Fruit fly (Drosophila melanogaster) whole organism, embryonic: ENCODE data around the gene Cdk1.

Experiments used
- CG10147 ChIP-seq: fragments of 200-800 bp; sonication (Bioruptor generic); optimal IDR thresholded peaks from 2 replicates; lab custom pipeline; 2019; ENCODE audit warnings: missing biosample characterization, mild to moderate bottlenecking, missing genetic modification characterization, moderate library complexity
- CG10654 ChIP-seq: fragments of 200-800 bp; sonication (Bioruptor generic); optimal IDR thresholded peaks from 2 replicates; lab custom pipeline; 2016; ENCODE audit warnings: missing biosample characterization, missing genetic modification characterization
- CG11398 ChIP-seq: fragments of 200-800 bp; sonication (Bioruptor generic); optimal IDR thresholded peaks from 2 replicates; lab custom pipeline; 2016; ENCODE audit warnings: missing biosample characterization, missing genetic modification characterization
- CG11560 ChIP-seq: fragments of 200-800 bp; sonication (Bioruptor generic); IDR thresholded peaks from 3 replicates; pipeline ENCODE4 v1.3.6; 2022; ENCODE audit warnings: missing biosample characterization, missing genetic modification characterization
- CG13287 ChIP-seq: fragments of 200-800 bp; sonication (Bioruptor generic); IDR thresholded peaks from 2 replicates; pipeline ENCODE4 v1.3.6; 2022; ENCODE audit warnings: missing biosample characterization, missing genetic modification characterization; ENCODE audit not compliant: partially characterized antibody
- CG14441 ChIP-seq: fragments of 200-800 bp; sonication (Bioruptor generic); IDR thresholded peaks from 2 replicates; pipeline ENCODE4 v1.3.6; 2022; ENCODE audit warnings: missing biosample characterization, missing genetic modification characterization
- CG14710 ChIP-seq: fragments of 200-800 bp; sonication (Bioruptor generic); optimal IDR thresholded peaks from 3 replicates; lab custom pipeline; 2019; ENCODE audit warnings: missing biosample characterization, mild to moderate bottlenecking, missing genetic modification characterization, moderate library complexity
- CG1603 ChIP-seq: fragments of 200-800 bp; sonication (Bioruptor generic); optimal IDR thresholded peaks from 2 replicates; lab custom pipeline; 2019; ENCODE audit warnings: missing biosample characterization, mild to moderate bottlenecking, missing genetic modification characterization, moderate library complexity
- CG17361 ChIP-seq: fragments of 200-800 bp; sonication (Bioruptor generic); IDR thresholded peaks from 3 replicates; pipeline ENCODE4 v1.3.6; 2022; ENCODE audit warnings: missing biosample characterization, missing genetic modification characterization
- CG17612 ChIP-seq: fragments of 200-800 bp; sonication (Bioruptor generic); IDR thresholded peaks from 2 replicates; pipeline ENCODE4 v1.3.6; 2022; ENCODE audit warnings: missing biosample characterization, missing genetic modification characterization
- CG17802 ChIP-seq: fragments of 200-800 bp; sonication (Bioruptor generic); optimal IDR thresholded peaks from 2 replicates; lab custom pipeline; 2018; ENCODE audit warnings: missing biosample characterization, mild to moderate bottlenecking, missing genetic modification characterization, moderate library complexity
- CG1792 ChIP-seq: fragments of 200-800 bp; sonication (Bioruptor generic); optimal IDR thresholded peaks from 2 replicates; lab custom pipeline; 2016; ENCODE audit warnings: missing biosample characterization, missing genetic modification characterization
- CG3065 ChIP-seq: fragments of 200-800 bp; sonication (Bioruptor generic); optimal IDR thresholded peaks from 2 replicates; lab custom pipeline; 2016; ENCODE audit warnings: missing biosample characterization, missing genetic modification characterization
- CG6854 ChIP-seq: fragments of 200-800 bp; sonication (Bioruptor generic); optimal IDR thresholded peaks from 3 replicates; lab custom pipeline; 2017; ENCODE audit warnings: missing biosample characterization, mild to moderate bottlenecking, missing genetic modification characterization
- CG7786 ChIP-seq: fragments of 200-800 bp; sonication (Bioruptor generic); optimal IDR thresholded peaks from 2 replicates; lab custom pipeline; 2016; ENCODE audit warnings: missing biosample characterization, missing genetic modification characterization
- CG9932 ChIP-seq: fragments of 200-800 bp; sonication (Bioruptor generic); IDR thresholded peaks from 2 replicates; pipeline ENCODE4 v1.3.6; 2022; ENCODE audit warnings: missing biosample characterization, missing genetic modification characterization
- Chrac-16 ChIP-seq: fragments of 200-800 bp; sonication (Bioruptor generic); optimal IDR thresholded peaks from 3 replicates; lab custom pipeline; 2016; ENCODE audit warnings: missing biosample characterization, missing genetic modification characterization
- Dbx ChIP-seq: fragments of 200-800 bp; sonication (Bioruptor generic); IDR thresholded peaks from 3 replicates; pipeline ENCODE4 v1.3.6; 2022; ENCODE audit warnings: missing biosample characterization, missing genetic modification characterization
- Doc3 ChIP-seq: fragments of 200-800 bp; sonication (Bioruptor generic); IDR thresholded peaks from 3 replicates; pipeline ENCODE4 v1.3.6; 2022; ENCODE audit warnings: missing biosample characterization, missing genetic modification characterization; ENCODE audit not compliant: partially characterized antibody
- Fer3 ChIP-seq: fragments of 200-800 bp; sonication (Bioruptor generic); optimal IDR thresholded peaks from 2 replicates; lab custom pipeline; 2018; ENCODE audit warnings: missing biosample characterization, mild to moderate bottlenecking, missing genetic modification characterization, moderate library complexity
- Gug ChIP-seq: fragments of 200-800 bp; sonication (Bioruptor generic); IDR thresholded peaks from 4 replicates; pipeline ENCODE4 v1.3.6; 2022; ENCODE audit warnings: missing biosample characterization, missing genetic modification characterization
- HHEX ChIP-seq: fragments of 200-800 bp; sonication (Bioruptor generic); optimal IDR thresholded peaks from 3 replicates; lab custom pipeline; 2017; ENCODE audit warnings: missing biosample characterization, mild to moderate bottlenecking, missing genetic modification characterization, missing genetic modification reagents
- HLHmδ ChIP-seq: fragments of 200-800 bp; sonication (Bioruptor generic); optimal IDR thresholded peaks from 2 replicates; lab custom pipeline; 2018; ENCODE audit warnings: missing biosample characterization, mild to moderate bottlenecking, missing genetic modification characterization, moderate library complexity
- Hsf ChIP-seq: fragments of 200-800 bp; sonication (Bioruptor generic); optimal IDR thresholded peaks from 3 replicates; lab custom pipeline; 2016; ENCODE audit warnings: missing biosample characterization, missing genetic modification characterization
- Med ChIP-seq: fragments of 200-800 bp; sonication (Bioruptor generic); peaks from one replicate; lab custom pipeline; 2016; ENCODE audit warnings: missing biosample characterization, missing genetic modification characterization, mild to moderate bottlenecking, inconsistent platforms, moderate library complexity
- NK7.1 ChIP-seq: fragments of 200-800 bp; sonication (Bioruptor generic); optimal IDR thresholded peaks from 3 replicates; lab custom pipeline; 2016; ENCODE audit warnings: missing biosample characterization, missing genetic modification characterization
- Spps ChIP-seq: fragments of 200-800 bp; sonication (Bioruptor generic); optimal IDR thresholded peaks from 2 replicates; lab custom pipeline; 2018; ENCODE audit warnings: missing biosample characterization, mild to moderate bottlenecking, missing genetic modification characterization
- ase ChIP-seq: fragments of 200-800 bp; sonication (Bioruptor generic); IDR thresholded peaks from 3 replicates; pipeline ENCODE4 v1.3.6; 2022; ENCODE audit warnings: missing biosample characterization, missing genetic modification characterization
- ato ChIP-seq: fragments of 200-800 bp; sonication (Bioruptor generic); IDR thresholded peaks from 2 replicates; pipeline ENCODE4 v1.3.6; 2022; ENCODE audit warnings: missing biosample characterization, missing genetic modification characterization; ENCODE audit not compliant: partially characterized antibody
- bcd ChIP-seq: fragments of 200-800 bp; sonication (Bioruptor generic); optimal IDR thresholded peaks from 2 replicates; lab custom pipeline; 2017; ENCODE audit warnings: missing biosample characterization, mild to moderate bottlenecking, missing genetic modification characterization
- cad ChIP-seq: fragments of >200 bp; optimal IDR thresholded peaks from 2 replicates; lab custom pipeline; 2017; ENCODE audit warnings: missing biosample characterization, missing genetic modification characterization
- ci ChIP-seq: fragments of 200-800 bp; sonication (Bioruptor generic); IDR thresholded peaks from 3 replicates; pipeline ENCODE4 v1.3.6; 2022; ENCODE audit warnings: missing biosample characterization, missing genetic modification characterization
- dan ChIP-seq: fragments of 200-800 bp; sonication (Bioruptor generic); IDR thresholded peaks from 2 replicates; pipeline ENCODE4 v1.3.6; 2022; ENCODE audit warnings: missing biosample characterization, missing genetic modification characterization
- gce ChIP-seq: fragments of 200-800 bp; sonication (Bioruptor generic); IDR thresholded peaks from 3 replicates; pipeline ENCODE4 v1.3.6; 2022; ENCODE audit warnings: missing biosample characterization, missing genetic modification characterization
- gcm2 ChIP-seq: fragments of 200-800 bp; sonication (Bioruptor generic); optimal IDR thresholded peaks from 2 replicates; lab custom pipeline; 2016; ENCODE audit warnings: missing biosample characterization, missing genetic modification characterization
- gsb ChIP-seq: fragments of 200-800 bp; sonication (Bioruptor generic); IDR thresholded peaks from 2 replicates; pipeline ENCODE4 v1.3.6; 2022; ENCODE audit warnings: missing biosample characterization, missing genetic modification characterization
- her ChIP-seq: fragments of 200-800 bp; sonication (Bioruptor generic); optimal IDR thresholded peaks from 2 replicates; lab custom pipeline; 2016; ENCODE audit warnings: missing biosample characterization, missing genetic modification characterization
- ind ChIP-seq: fragments of 200-800 bp; sonication (Bioruptor generic); optimal IDR thresholded peaks from 3 replicates; lab custom pipeline; 2016; ENCODE audit warnings: missing biosample characterization, missing genetic modification characterization
- jumu ChIP-seq: fragments of 200-800 bp; sonication (Bioruptor generic); optimal IDR thresholded peaks from 3 replicates; lab custom pipeline; 2016; ENCODE audit warnings: missing biosample characterization, missing genetic modification characterization
- ken ChIP-seq: fragments of 200-800 bp; sonication (Bioruptor generic); IDR thresholded peaks from 3 replicates; pipeline ENCODE4 v1.3.6; 2022; ENCODE audit warnings: missing biosample characterization, missing genetic modification characterization
- lmd ChIP-seq: fragments of 200-800 bp; sonication (Bioruptor generic); IDR thresholded peaks from 2 replicates; pipeline ENCODE4 v1.3.6; 2022; ENCODE audit warnings: missing biosample characterization, missing genetic modification characterization
- mld ChIP-seq: fragments of 200-800 bp; sonication (Bioruptor generic); IDR thresholded peaks from 3 replicates; pipeline ENCODE4 v1.3.6; 2022; ENCODE audit warnings: missing biosample characterization, missing genetic modification characterization; ENCODE audit not compliant: partially characterized antibody
- nau ChIP-seq: fragments of 200-800 bp; sonication (Bioruptor generic); optimal IDR thresholded peaks from 3 replicates; lab custom pipeline; 2017; ENCODE audit warnings: missing biosample characterization, mild to moderate bottlenecking, missing genetic modification characterization, missing genetic modification reagents
- nerfin-1 ChIP-seq: fragments of 200-800 bp; sonication (Bioruptor generic); optimal IDR thresholded peaks from 3 replicates; lab custom pipeline; 2019; ENCODE audit warnings: missing biosample characterization, mild to moderate bottlenecking, missing genetic modification characterization, moderate library complexity
- prd ChIP-seq, 3 experiments: fragments of >200 bp in 2 of 3; fragments of 200-800 bp in 1 of 3; sonication (Bioruptor generic) in 1 of 3; optimal IDR thresholded peaks in 2 of 3; IDR thresholded peaks in 1 of 3; 2 replicates in 2 of 3; 3 replicates in 1 of 3; pipeline versions ENCODE4 v1.3.6 to Lab custom; 2017 to 2022; ENCODE audit warnings: missing biosample characterization in 1 of 3, missing genetic modification characterization in 1 of 3
- psq ChIP-seq: fragments of 200-800 bp; sonication (Bioruptor generic); optimal IDR thresholded peaks from 2 replicates; lab custom pipeline; 2017; ENCODE audit warnings: missing biosample characterization, missing genetic modification characterization
- schlank ChIP-seq: fragments of 200-800 bp; sonication (Bioruptor generic); optimal IDR thresholded peaks from 2 replicates; lab custom pipeline; 2018; ENCODE audit warnings: missing biosample characterization, mild to moderate bottlenecking, missing genetic modification characterization
- sim ChIP-seq: fragments of 200-800 bp; sonication (Bioruptor generic); IDR thresholded peaks from 2 replicates; pipeline ENCODE4 v1.3.6; 2022; ENCODE audit warnings: missing biosample characterization, missing genetic modification characterization
- toy ChIP-seq: fragments of 200-800 bp; sonication (Bioruptor generic); IDR thresholded peaks from 2 replicates; pipeline ENCODE4 v1.3.6; 2022; ENCODE audit warnings: missing biosample characterization, missing genetic modification characterization
- trem ChIP-seq: fragments of 200-800 bp; optimal IDR thresholded peaks from 3 replicates; lab custom pipeline; 2019; ENCODE audit warnings: missing biosample characterization, mild to moderate bottlenecking, missing genetic modification characterization, moderate library complexity
- wdn ChIP-seq: fragments of 200-800 bp; sonication (Bioruptor generic); IDR thresholded peaks from 2 replicates; pipeline ENCODE4 v1.3.6; 2022; ENCODE audit warnings: missing biosample characterization, missing genetic modification characterization

Cdk1 gene

DNA sequence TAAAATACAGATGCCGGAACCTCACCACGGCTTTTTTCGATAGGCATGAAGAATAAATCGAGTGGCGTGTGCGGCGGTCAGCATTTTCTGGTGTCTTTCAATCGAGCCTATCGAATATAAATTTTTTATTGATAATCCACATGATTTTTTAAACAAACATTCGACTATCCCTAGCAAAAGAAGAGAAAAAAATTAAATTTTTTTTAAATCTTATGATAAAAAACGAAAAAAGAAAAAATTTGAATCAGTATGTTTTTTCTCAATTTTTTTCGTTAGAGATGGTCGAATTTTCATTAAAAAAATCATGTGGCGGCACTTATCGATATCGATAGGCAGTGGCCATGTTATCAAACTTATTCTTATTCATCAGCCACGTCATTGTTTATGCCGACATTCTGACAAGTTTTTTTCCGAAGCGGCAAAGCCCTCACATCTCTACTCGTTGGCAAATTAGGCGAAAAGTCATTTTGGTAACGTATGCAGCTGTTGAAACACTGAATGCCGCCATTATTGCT is 40.5 kb upstream of the Cdk1 start, which contains the start of the genes SmB and KdelR (continued):
- TF ChIP-seq Chrac-16 (peak; percentile 7), CG9932 (GFP tag; lab: Robert Waterston, UW) (peak; percentile 28; the same call in 1 of the 2 replicates), CG14710 (tag; lab: Kevin White, UChicago) (peak; percentile 87), nerfin-1 (tag; lab: Kevin White, UChicago) (peak; percentile 40), CG7786 (no peak), sim (GFP tag; lab: Robert Waterston, UW) (no peak), CG10147 (GFP tag; lab: Kevin White, UChicago) (no peak), lmd (GFP tag; lab: Robert Waterston, UW) (no peak), CG14441 (GFP tag; lab: Robert Waterston, UW) (no peak), cad (no peak), toy (no peak), Hsf (GFP tag; lab: Kevin White, UChicago) (peak; percentile 17), Doc3 (GFP tag; lab: Robert Waterston, UW) (peak; percentile 57; the same call in 1 of the 3 replicates), Fer3 (no peak), CG13287 (GFP tag; lab: Robert Waterston, UW) (peak; percentile 92), HLHmδ (GFP tag; lab: Kevin White, UChicago) (no peak), Gug (GFP tag; lab: Robert Waterston, UW) (no peak), nau (GFP tag; lab: Kevin White, UChicago) (no peak), gce (GFP tag; lab: Robert Waterston, UW) (no peak), gsb (GFP tag; lab: Robert Waterston, UW) (no peak), her (GFP tag; lab: Kevin White, UChicago) (no peak), CG17612 (GFP tag; lab: Robert Waterston, UW) (no peak), CG1603 (tag; lab: Kevin White, UChicago) (peak; percentile 16), wdn (GFP tag; lab: Robert Waterston, UW) (no peak), dan (GFP tag; lab: Robert Waterston, UW) (no peak), CG6854 (GFP tag; lab: Kevin White, UChicago) (no peak), CG17361 (GFP tag; lab: Robert Waterston, UW) (peak; percentile 60; the same call in 2 of the 3 replicates), Dbx (GFP tag; lab: Robert Waterston, UW) (no peak), ind (GFP tag; lab: Kevin White, UChicago) (no peak), prd (optimal IDR thresholded peaks at IDR 0.05; lab: Kevin White, UChicago) (no peak), prd (GFP tag; IDR thresholded peaks at IDR 0.05; lab: Robert Waterston, UW) (no peak), CG11398 (GFP tag; lab: Kevin White, UChicago) (no peak), ase (no peak), bcd (GFP tag; lab: Kevin White, UChicago) (no peak), schlank (tag; lab: Kevin White, UChicago) (no peak), jumu (GFP tag; lab: Kevin White, UChicago) (peak; percentile 7), CG11560 (tag; lab: Robert Waterston, UW) (peak; percentile 98), ken (GFP tag; lab: Robert Waterston, UW) (no peak), psq (GFP tag; lab: Kevin White, UChicago) (no peak), CG10654 (GFP tag; lab: Kevin White, UChicago) (no peak), Spps (tag; lab: Kevin White, UChicago) (no peak), gcm2 (no peak), CG3065 (GFP tag; lab: Kevin White, UChicago) (no peak), mld (peak; percentile 76; the same call in 2 of the 3 replicates), HHEX (GFP tag; lab: Kevin White, UChicago) (no peak), NK7.1 (no peak), Med (GFP tag; lab: Kevin White, UChicago) (peak; percentile 83), trem (tag; lab: Kevin White, UChicago) (peak; percentile 78), ato (GFP tag; lab: Robert Waterston, UW) (peak; percentile 68), ci (GFP tag; lab: Robert Waterston, UW) (no peak), CG17802 (tag; lab: Kevin White, UChicago) (no peak), CG1792 (no peak)
